Worm (Caenorhabditis elegans) whole organism, mixed stage, embryonic: ENCODE results near the gene nhr-213.
"Not testable (repeated sequence)": the region's sequence is repeated elsewhere in the genome, so short reads cannot be mapped to it uniquely, and the experiment has no call there.

ENCODE experiments used
- M03D4.4 ChIP-seq: sonication (generic microtip); optimal IDR thresholded peaks from 2 replicates; lab custom pipeline; 2017; ENCODE audit warnings: mild to moderate bottlenecking, missing genetic modification characterization, missing compliant biosample characterization
- bed-3 ChIP-seq: fragments of 200-800 bp; sonication (Bioruptor generic); optimal IDR thresholded peaks from 3 replicates; lab custom pipeline; 2018; ENCODE audit warnings: mild to moderate bottlenecking, missing genetic modification characterization, moderate library complexity, missing compliant biosample characterization
- blmp-1 ChIP-seq: fragments of 150-350 bp; optimal IDR thresholded peaks from 2 replicates; lab custom pipeline; 2014; ENCODE audit warnings: missing biosample characterization, missing genetic modification characterization
- ceh-39 ChIP-seq: fragments of 150-350 bp; optimal IDR thresholded peaks from 2 replicates; lab custom pipeline; 2014; ENCODE audit warnings: missing biosample characterization, missing genetic modification characterization
- ceh-83 ChIP-seq: fragments of 200-800 bp; sonication (Bioruptor generic); optimal IDR thresholded peaks from 2 replicates; lab custom pipeline; 2018; ENCODE audit warnings: mild to moderate bottlenecking, missing genetic modification characterization, missing compliant biosample characterization
- ces-1 ChIP-seq: fragments of 150-350 bp; optimal IDR thresholded peaks from 2 replicates; lab custom pipeline; 2014; ENCODE audit warnings: missing biosample characterization, missing genetic modification reagents, missing genetic modification characterization
- cnd-1 ChIP-seq: fragments of 200-800 bp; sonication (Bioruptor generic); optimal IDR thresholded peaks from 2 replicates; lab custom pipeline; 2018; ENCODE audit warnings: mild to moderate bottlenecking, missing genetic modification characterization, missing compliant biosample characterization
- drap-1 ChIP-seq: fragments of 200-800 bp; sonication (Bioruptor generic); optimal IDR thresholded peaks from 3 replicates; lab custom pipeline; 2018; ENCODE audit warnings: mild to moderate bottlenecking, missing genetic modification characterization, missing compliant biosample characterization
- elt-1 ChIP-seq: sonication (generic microtip); optimal IDR thresholded peaks from 2 replicates; lab custom pipeline; 2017; ENCODE audit warnings: missing genetic modification characterization, mild to moderate bottlenecking, missing compliant biosample characterization, antibody characterized with exemption, moderate library complexity, borderline replicate concordance; ENCODE audit not compliant: insufficient read depth
- elt-3 ChIP-seq: fragments of 150-350 bp; optimal IDR thresholded peaks from 2 replicates; lab custom pipeline; 2014; ENCODE audit warnings: missing biosample characterization, missing genetic modification characterization
- flh-1 ChIP-seq: fragments of 200-800 bp; sonication (Bioruptor generic); optimal IDR thresholded peaks from 2 replicates; lab custom pipeline; 2018; ENCODE audit warnings: mild to moderate bottlenecking, missing genetic modification characterization, moderate library complexity, missing compliant biosample characterization
- ham-2 ChIP-seq: fragments of 200-800 bp; sonication (Bioruptor generic); optimal IDR thresholded peaks from 2 replicates; lab custom pipeline; 2018; ENCODE audit warnings: mild to moderate bottlenecking, missing genetic modification characterization, missing compliant biosample characterization
- hlh-1 ChIP-seq: fragments of 150-350 bp; optimal IDR thresholded peaks from 2 replicates; lab custom pipeline; 2014; ENCODE audit warnings: missing biosample characterization, missing genetic modification reagents, missing genetic modification characterization
- lin-13 ChIP-seq: fragments of 150-350 bp; optimal IDR thresholded peaks from 2 replicates; lab custom pipeline; 2014; ENCODE audit warnings: missing biosample characterization, missing genetic modification characterization
- lin-32 ChIP-seq: fragments of 200-800 bp; sonication (Bioruptor generic); optimal IDR thresholded peaks from 2 replicates; lab custom pipeline; 2018; ENCODE audit warnings: mild to moderate bottlenecking, missing genetic modification characterization, missing compliant biosample characterization
- lsy-2 ChIP-seq: fragments of 150-350 bp; optimal IDR thresholded peaks from 2 replicates; lab custom pipeline; 2014; ENCODE audit warnings: missing biosample characterization, missing genetic modification characterization
- mab-5 ChIP-seq: fragments of 150-350 bp; optimal IDR thresholded peaks from 2 replicates; lab custom pipeline; 2014; ENCODE audit warnings: missing biosample characterization, missing genetic modification characterization
- mep-1 ChIP-seq: fragments of 150-350 bp; optimal IDR thresholded peaks from 2 replicates; lab custom pipeline; 2017; ENCODE audit warnings: missing biosample characterization, missing genetic modification reagents, missing genetic modification characterization, inconsistent platforms
- mls-2 ChIP-seq: sonication (generic microtip); optimal IDR thresholded peaks from 2 replicates; lab custom pipeline; 2016; ENCODE audit warnings: mild to moderate bottlenecking, missing genetic modification characterization, moderate library complexity, missing compliant biosample characterization
- nhr-12 ChIP-seq: fragments of 150-350 bp; optimal IDR thresholded peaks from 2 replicates; lab custom pipeline; 2014; ENCODE audit warnings: missing biosample characterization, missing genetic modification characterization
- nhr-2 ChIP-seq: fragments of 150-350 bp; optimal IDR thresholded peaks from 2 replicates; lab custom pipeline; 2014; ENCODE audit warnings: missing biosample characterization, missing genetic modification characterization
- nhr-28 ChIP-seq: fragments of 150-350 bp; optimal IDR thresholded peaks from 2 replicates; lab custom pipeline; 2014; ENCODE audit warnings: missing biosample characterization, missing genetic modification characterization
- nhr-76 ChIP-seq: sonication (generic microtip); optimal IDR thresholded peaks from 2 replicates; lab custom pipeline; 2017; ENCODE audit warnings: missing biosample characterization, missing genetic modification characterization
- pha-4 ChIP-seq: fragments of 150-350 bp; optimal IDR thresholded peaks from 2 replicates; lab custom pipeline; 2018; ENCODE audit warnings: missing biosample characterization, missing genetic modification reagents, missing genetic modification characterization
- sem-2 ChIP-seq: fragments of 200-800 bp; sonication (Bioruptor generic); optimal IDR thresholded peaks from 2 replicates; lab custom pipeline; 2018; ENCODE audit warnings: mild to moderate bottlenecking, missing genetic modification characterization, missing compliant biosample characterization
- snpc-4 ChIP-seq: fragments of 150-350 bp; optimal IDR thresholded peaks from 2 replicates; lab custom pipeline; 2014; ENCODE audit warnings: missing biosample characterization, missing genetic modification characterization
- tbx-8 ChIP-seq: fragments of 200-800 bp; sonication (Bioruptor generic); optimal IDR thresholded peaks from 2 replicates; lab custom pipeline; 2018; ENCODE audit warnings: mild to moderate bottlenecking, missing genetic modification characterization, moderate library complexity, missing compliant biosample characterization
- unc-39 ChIP-seq: fragments of 150-350 bp; optimal IDR thresholded peaks from 2 replicates; lab custom pipeline; 2014; ENCODE audit warnings: missing biosample characterization, missing genetic modification characterization
- unc-62 ChIP-seq: fragments of 150-350 bp; optimal IDR thresholded peaks from 2 replicates; lab custom pipeline; 2014; ENCODE audit warnings: missing biosample characterization, missing genetic modification reagents, missing genetic modification characterization
- zip-8 ChIP-seq: fragments of 150-350 bp; optimal IDR thresholded peaks from 2 replicates; lab custom pipeline; 2014; ENCODE audit warnings: missing biosample characterization, missing genetic modification characterization
- ztf-11 ChIP-seq: fragments of 150-350 bp; optimal IDR thresholded peaks from 2 replicates; lab custom pipeline; 2014; ENCODE audit warnings: missing biosample characterization, missing genetic modification characterization

Gene nhr-213

DNA sequence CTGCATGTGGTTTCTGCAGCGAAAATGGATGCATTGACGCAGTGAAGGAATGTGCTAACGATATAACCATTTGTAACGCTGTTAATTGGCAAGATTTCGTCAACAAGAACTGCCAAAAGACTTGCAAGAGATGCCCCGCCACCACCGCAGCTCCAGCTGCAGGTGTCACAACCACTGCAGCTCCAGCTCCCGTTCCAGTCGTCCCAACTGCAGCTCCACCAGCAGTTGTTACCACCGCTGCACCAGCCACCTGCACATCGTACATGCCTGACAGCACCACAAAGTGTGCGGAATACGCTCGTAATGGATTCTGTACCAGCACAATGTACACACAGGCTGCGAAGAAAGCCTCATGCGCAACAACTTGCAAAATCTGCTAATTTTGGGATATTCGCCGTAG lies 16.1 kb upstream of the nhr-213 start:
- TF ChIP-seq tbx-8 (GFP tag; lab: Kevin White, UChicago) (no peak), sem-2 (GFP tag; lab: Kevin White, UChicago) (no peak), ceh-39 (tag; lab: Kevin White, UChicago) (no peak), mls-2 (no peak), blmp-1 (tag; lab: Kevin White, UChicago) (no peak), ztf-11 (no peak)
- TF ChIP-seq, all 35 proteins: peak for 0

DNA sequence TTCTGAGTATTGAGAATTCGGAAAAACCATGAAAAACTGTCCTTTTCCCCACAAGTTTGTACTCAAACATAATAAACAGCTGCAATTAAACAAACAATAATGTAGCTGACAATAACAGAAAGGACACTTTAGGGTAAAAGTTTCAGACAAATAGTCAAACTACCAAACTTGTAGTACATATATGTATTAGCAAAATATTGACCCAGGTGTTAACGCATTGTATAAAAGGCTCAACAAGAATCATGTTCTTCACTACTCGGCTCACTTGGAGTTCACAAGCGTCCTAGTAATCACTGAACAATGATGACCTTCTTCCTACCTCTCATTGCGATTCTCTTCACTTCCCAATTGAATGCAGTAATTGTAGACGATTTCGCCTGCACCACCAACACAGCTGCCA lies 15.3 kb upstream of the nhr-213 start, which contains the start of gene F35E8.6:
Gene F35E8.6 (plus strand): TSS at position 301 of the 400 bp plus-strand sequence.
- TF ChIP-seq ham-2 (GFP tag; lab: Kevin White, UChicago) (no peak), ceh-39 (tag; lab: Kevin White, UChicago) (no peak), elt-3 (tag; lab: Kevin White, UChicago) (no peak), lin-32 (GFP tag; lab: Kevin White, UChicago) (no peak), unc-62 (GFP tag; lab: Kevin White, UChicago) (no peak), cnd-1 (no peak), lsy-2 (no peak)

DNA sequence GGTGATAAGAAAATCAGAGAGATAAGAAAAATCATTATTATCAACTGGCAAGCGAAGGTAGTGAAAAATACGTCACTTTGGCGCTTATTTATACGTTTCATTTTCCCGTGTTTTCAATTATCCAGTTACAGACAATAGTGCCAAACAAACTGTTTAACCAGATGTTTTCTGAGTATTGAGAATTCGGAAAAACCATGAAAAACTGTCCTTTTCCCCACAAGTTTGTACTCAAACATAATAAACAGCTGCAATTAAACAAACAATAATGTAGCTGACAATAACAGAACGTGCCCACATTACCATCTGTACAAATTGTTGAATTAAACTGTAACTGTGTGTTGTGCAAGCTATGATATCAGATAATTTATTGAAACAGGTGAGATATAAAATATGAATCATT lies 9.0 kb upstream of the nhr-213 start, which contains the start of the genes F35E8.1 and F35E8.2:
Gene F35E8.1 (minus strand): TSS at position 101 of the 400 bp plus-strand sequence.
Gene F35E8.2 (plus strand): TSS at position 132 of the 400 bp plus-strand sequence.
- not testable (repeated sequence) for TF ChIP-seq lin-13 (tag; lab: Kevin White, UChicago); lsy-2; ceh-83 (GFP tag; lab: Kevin White, UChicago)

DNA sequence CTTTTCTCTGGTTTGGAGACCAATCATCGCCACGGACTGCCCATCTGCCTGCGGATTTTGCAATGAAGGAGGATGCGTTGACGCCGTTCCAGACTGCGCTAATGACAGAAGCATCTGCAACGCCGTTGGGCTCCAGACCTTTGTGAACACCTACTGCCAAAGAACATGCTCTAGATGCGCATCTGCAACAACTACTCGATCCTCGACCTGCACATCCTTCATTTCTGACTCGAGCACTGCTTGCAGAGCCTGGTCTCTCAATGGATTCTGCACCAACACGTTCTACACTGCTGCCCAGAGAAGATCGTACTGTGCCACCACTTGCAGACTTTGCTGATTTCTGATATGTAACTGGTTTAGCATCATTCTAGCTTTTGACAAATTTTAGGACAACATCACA lies 4.0 kb upstream of the nhr-213 start:
- TF ChIP-seq nhr-76 (tag; lab: Kevin White, UChicago) (no peak), ztf-11 (no peak), unc-62 (GFP tag; lab: Kevin White, UChicago) (no peak), flh-1 (no peak), unc-39 (tag; lab: Kevin White, UChicago) (no peak), drap-1 (no peak), lin-13 (tag; lab: Kevin White, UChicago) (no peak), lin-32 (GFP tag; lab: Kevin White, UChicago) (no peak), ces-1 (GFP tag; lab: Kevin White, UChicago) (no peak), nhr-2 (tag; lab: Kevin White, UChicago) (no peak), elt-1 (no peak), zip-8 (tag; lab: Kevin White, UChicago) (no peak), pha-4 (tag; lab: Kevin White, UChicago) (no peak), snpc-4 (tag; lab: Kevin White, UChicago) (no peak), mep-1 (no peak), lsy-2 (no peak), mls-2 (no peak)

- TF ChIP-seq mab-5 (tag; lab: Kevin White, UChicago) (no peak), elt-1 (no peak), flh-1 (no peak), bed-3 (GFP tag; lab: Kevin White, UChicago) (no peak), lsy-2 (no peak), unc-62 (GFP tag; lab: Kevin White, UChicago) (no peak), cnd-1 (no peak), blmp-1 (tag; lab: Kevin White, UChicago) (no peak), snpc-4 (tag; lab: Kevin White, UChicago) (no peak), elt-3 (tag; lab: Kevin White, UChicago) (no peak), M03D4.4 (no peak), ham-2 (GFP tag; lab: Kevin White, UChicago) (no peak), ztf-11 (no peak), nhr-2 (tag; lab: Kevin White, UChicago) (no peak), hlh-1 (tag; lab: Kevin White, UChicago) (no peak), pha-4 (tag; lab: Kevin White, UChicago) (no peak), nhr-28 (tag; lab: Kevin White, UChicago) (no peak), nhr-12 (tag; lab: Kevin White, UChicago) (no peak), zip-8 (tag; lab: Kevin White, UChicago) (no peak)
These were observed 3.1 kb upstream of the nhr-213 start, which contains the start of gene T06C12.14 for ce11 chrV:15899696-15900095. T06C12.14 (plus strand) TSS chrV:15899996.
